Fruit fly (Drosophila melanogaster) whole organism, prepupa: ENCODE results near the gene CG12576.

Source experiments
- Blimp-1 ChIP-seq: fragments of 200-800 bp; sonication (Bioruptor generic); optimal IDR thresholded peaks from 3 replicates; lab custom pipeline; 2017; ENCODE audit warnings: missing biosample characterization, missing genetic modification characterization, mild to moderate bottlenecking, moderate library complexity, missing genetic modification reagents
- CG10669 ChIP-seq: fragments of 200-800 bp; sonication (Bioruptor generic); optimal IDR thresholded peaks from 3 replicates; lab custom pipeline; 2018; ENCODE audit warnings: missing biosample characterization, mild to moderate bottlenecking, missing genetic modification characterization, moderate library complexity
- CG11902 ChIP-seq: fragments of 200-800 bp; sonication (Bioruptor generic); optimal IDR thresholded peaks from 3 replicates; lab custom pipeline; 2016; ENCODE audit warnings: missing biosample characterization, missing genetic modification characterization
- CG15336 ChIP-seq: fragments of 200-800 bp; sonication (Bioruptor generic); IDR thresholded peaks from 2 replicates; pipeline ENCODE4 v1.3.6; 2022; ENCODE audit warnings: missing biosample characterization, missing genetic modification characterization
- CG31627 ChIP-seq: fragments of 200-800 bp; sonication (Bioruptor generic); optimal IDR thresholded peaks from 3 replicates; lab custom pipeline; 2016; ENCODE audit warnings: missing biosample characterization, missing genetic modification characterization
- CG34406 ChIP-seq: fragments of 200-800 bp; sonication (Bioruptor generic); optimal IDR thresholded peaks from 3 replicates; lab custom pipeline; 2016; ENCODE audit warnings: missing biosample characterization, missing genetic modification characterization
- CG3919 ChIP-seq: fragments of 200-800 bp; sonication (Bioruptor generic); optimal IDR thresholded peaks from 3 replicates; lab custom pipeline; 2016; ENCODE audit warnings: missing biosample characterization, missing genetic modification characterization
- CG4318 ChIP-seq: fragments of 200-800 bp; sonication (Bioruptor generic); optimal IDR thresholded peaks from 3 replicates; lab custom pipeline; 2017; ENCODE audit warnings: missing biosample characterization, mild to moderate bottlenecking, missing genetic modification characterization
- CG6163 ChIP-seq: fragments of 200-800 bp; sonication (Bioruptor generic); IDR thresholded peaks from 3 replicates; pipeline ENCODE4 v1.3.6; 2022; ENCODE audit warnings: missing biosample characterization, missing genetic modification characterization
- CG6792 ChIP-seq: fragments of 200-800 bp; sonication (Bioruptor generic); optimal IDR thresholded peaks from 3 replicates; lab custom pipeline; 2016; ENCODE audit warnings: missing biosample characterization, missing genetic modification characterization
- CG6808 ChIP-seq: fragments of 200-800 bp; sonication (Bioruptor generic); optimal IDR thresholded peaks from 3 replicates; lab custom pipeline; 2017; ENCODE audit warnings: missing biosample characterization, missing genetic modification characterization, mild to moderate bottlenecking, moderate library complexity, missing genetic modification reagents
- CG7368 ChIP-seq: fragments of 200-800 bp; sonication (Bioruptor generic); optimal IDR thresholded peaks from 3 replicates; lab custom pipeline; 2016; ENCODE audit warnings: missing biosample characterization, missing genetic modification characterization
- CG8119 ChIP-seq: fragments of 200-800 bp; sonication (Bioruptor generic); IDR thresholded peaks from 3 replicates; pipeline ENCODE4 v1.3.6; 2022; ENCODE audit warnings: missing biosample characterization, missing genetic modification characterization
- CG8319 ChIP-seq: fragments of 200-800 bp; sonication (Bioruptor generic); optimal IDR thresholded peaks from 3 replicates; lab custom pipeline; 2016; ENCODE audit warnings: missing biosample characterization, missing genetic modification characterization
- CG8632 ChIP-seq: fragments of 200-800 bp; sonication (Bioruptor generic); optimal IDR thresholded peaks from 3 replicates; lab custom pipeline; 2016; ENCODE audit warnings: missing biosample characterization, missing genetic modification characterization
- CG9139 ChIP-seq: fragments of 200-800 bp; sonication (Bioruptor generic); optimal IDR thresholded peaks from 3 replicates; lab custom pipeline; 2017; ENCODE audit warnings: missing biosample characterization, mild to moderate bottlenecking, missing genetic modification characterization
- Eip75B ChIP-seq: fragments of 200-800 bp; sonication (Bioruptor generic); optimal IDR thresholded peaks from 3 replicates; lab custom pipeline; 2016; ENCODE audit warnings: missing biosample characterization, missing genetic modification characterization
- Eip78C ChIP-seq: fragments of 200-800 bp; sonication (Bioruptor generic); peaks from one replicate; lab custom pipeline; 2016; ENCODE audit warnings: missing biosample characterization, missing genetic modification characterization
- Ets21C ChIP-seq: fragments of 200-800 bp; sonication (Bioruptor generic); optimal IDR thresholded peaks from 3 replicates; lab custom pipeline; 2016; ENCODE audit warnings: missing biosample characterization, missing genetic modification characterization
- Gug ChIP-seq: fragments of 200-800 bp; sonication (Bioruptor generic); IDR thresholded peaks from 2 replicates; pipeline ENCODE4 v1.3.6; 2022; ENCODE audit warnings: missing biosample characterization, missing genetic modification characterization
- Hr38 ChIP-seq: sonication (Bioruptor generic); optimal IDR thresholded peaks from 2 replicates; lab custom pipeline; 2016; ENCODE audit warnings: missing biosample characterization, missing genetic modification characterization
- Hr39 ChIP-seq: fragments of 200-800 bp; sonication (Bioruptor generic); optimal IDR thresholded peaks from 2 replicates; lab custom pipeline; 2016; ENCODE audit warnings: missing biosample characterization, missing genetic modification characterization
- Hr4 ChIP-seq: fragments of 200-800 bp; sonication (Bioruptor generic); optimal IDR thresholded peaks from 3 replicates; lab custom pipeline; 2016; ENCODE audit warnings: missing biosample characterization, missing genetic modification characterization
- Lpt ChIP-seq: fragments of 200-800 bp; sonication (Bioruptor generic); optimal IDR thresholded peaks from 3 replicates; lab custom pipeline; 2016; ENCODE audit warnings: missing biosample characterization, missing genetic modification characterization
- acj6 ChIP-seq: fragments of 200-800 bp; sonication (Bioruptor generic); optimal IDR thresholded peaks from 3 replicates; lab custom pipeline; 2016; ENCODE audit warnings: missing biosample characterization, missing genetic modification characterization
- dac ChIP-seq: fragments of 200-800 bp; sonication (Bioruptor generic); optimal IDR thresholded peaks from 2 replicates; lab custom pipeline; 2017; ENCODE audit warnings: missing biosample characterization, mild to moderate bottlenecking, missing genetic modification characterization
- dsx ChIP-seq: fragments of 200-800 bp; optimal IDR thresholded peaks from 3 replicates; lab custom pipeline; 2019; ENCODE audit warnings: missing biosample characterization, mild to moderate bottlenecking, missing genetic modification characterization, moderate library complexity; ENCODE audit not compliant: poor library complexity, severe bottlenecking
- eg ChIP-seq: fragments of 200-800 bp; sonication (Bioruptor generic); IDR thresholded peaks from 3 replicates; pipeline ENCODE4 v1.3.6; 2022; ENCODE audit warnings: missing biosample characterization, missing genetic modification characterization
- pdm3 ChIP-seq: fragments of 200-800 bp; sonication (Bioruptor generic); optimal IDR thresholded peaks from 3 replicates; lab custom pipeline; 2016; ENCODE audit warnings: missing biosample characterization, missing genetic modification characterization
- spab ChIP-seq: fragments of 200-800 bp; sonication (Bioruptor generic); optimal IDR thresholded peaks from 2 replicates; lab custom pipeline; 2017; ENCODE audit warnings: missing biosample characterization, mild to moderate bottlenecking, missing genetic modification characterization, missing genetic modification reagents
- svp ChIP-seq: fragments of 200-800 bp; sonication (Bioruptor generic); peaks from one replicate; lab custom pipeline; 2016; ENCODE audit warnings: missing biosample characterization, missing genetic modification characterization
- vri ChIP-seq: fragments of 200-800 bp; sonication (Bioruptor generic); optimal IDR thresholded peaks from 3 replicates; lab custom pipeline; 2016; ENCODE audit warnings: missing biosample characterization, mild to moderate bottlenecking, missing genetic modification characterization

The CG12576 gene

DNA sequence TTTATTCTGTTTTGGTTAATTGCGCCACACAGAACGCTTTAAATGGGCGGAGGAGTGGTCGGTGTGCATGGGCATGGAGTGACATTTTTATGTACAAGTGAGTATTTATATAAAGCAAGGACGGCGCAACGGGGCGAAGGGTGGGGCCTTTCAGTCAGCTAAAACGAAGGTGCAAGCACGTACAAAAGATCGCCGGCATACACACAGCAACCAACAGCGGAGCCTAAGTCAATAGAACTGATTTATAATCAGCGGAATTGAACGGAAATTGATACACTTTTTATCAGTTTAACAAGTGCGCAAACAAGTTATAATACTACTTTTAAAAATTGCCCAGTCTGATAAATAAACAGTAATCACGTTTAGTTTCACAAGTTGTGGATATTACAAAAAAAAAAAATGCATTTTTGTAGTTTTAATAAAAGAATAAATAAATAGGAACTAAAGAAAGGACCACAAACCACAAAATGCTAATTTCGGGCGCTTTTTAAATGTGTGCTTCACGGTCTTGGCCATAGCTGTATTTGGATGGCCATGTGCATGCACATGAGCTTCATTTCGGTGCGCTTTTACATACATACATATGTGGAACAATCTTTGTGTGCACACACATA is 2.8 kb downstream of the CG12576 start (continued):
- TF ChIP-seq CG4318 (GFP tag; lab: Kevin White, UChicago) (peak; percentile 11), CG11902 (peak; percentile 41), eg (GFP tag; lab: Robert Waterston, UW) (peak; percentile 50; the same call in 1 of the 3 replicates), spab (GFP tag; lab: Kevin White, UChicago) (peak; percentile 28), Lpt (peak; percentile 35), CG8119 (peak; percentile 77), dac (GFP tag; lab: Kevin White, UChicago) (peak; percentile 1), CG3919 (peak; percentile 68), CG6792 (GFP tag; lab: Kevin White, UChicago) (peak; percentile 61), svp (peak; percentile 87), vri (GFP tag; lab: Kevin White, UChicago) (no peak), Eip78C (GFP tag; lab: Kevin White, UChicago) (peak; percentile 88), Ets21C (GFP tag; lab: Kevin White, UChicago) (peak; percentile 34)

DNA sequence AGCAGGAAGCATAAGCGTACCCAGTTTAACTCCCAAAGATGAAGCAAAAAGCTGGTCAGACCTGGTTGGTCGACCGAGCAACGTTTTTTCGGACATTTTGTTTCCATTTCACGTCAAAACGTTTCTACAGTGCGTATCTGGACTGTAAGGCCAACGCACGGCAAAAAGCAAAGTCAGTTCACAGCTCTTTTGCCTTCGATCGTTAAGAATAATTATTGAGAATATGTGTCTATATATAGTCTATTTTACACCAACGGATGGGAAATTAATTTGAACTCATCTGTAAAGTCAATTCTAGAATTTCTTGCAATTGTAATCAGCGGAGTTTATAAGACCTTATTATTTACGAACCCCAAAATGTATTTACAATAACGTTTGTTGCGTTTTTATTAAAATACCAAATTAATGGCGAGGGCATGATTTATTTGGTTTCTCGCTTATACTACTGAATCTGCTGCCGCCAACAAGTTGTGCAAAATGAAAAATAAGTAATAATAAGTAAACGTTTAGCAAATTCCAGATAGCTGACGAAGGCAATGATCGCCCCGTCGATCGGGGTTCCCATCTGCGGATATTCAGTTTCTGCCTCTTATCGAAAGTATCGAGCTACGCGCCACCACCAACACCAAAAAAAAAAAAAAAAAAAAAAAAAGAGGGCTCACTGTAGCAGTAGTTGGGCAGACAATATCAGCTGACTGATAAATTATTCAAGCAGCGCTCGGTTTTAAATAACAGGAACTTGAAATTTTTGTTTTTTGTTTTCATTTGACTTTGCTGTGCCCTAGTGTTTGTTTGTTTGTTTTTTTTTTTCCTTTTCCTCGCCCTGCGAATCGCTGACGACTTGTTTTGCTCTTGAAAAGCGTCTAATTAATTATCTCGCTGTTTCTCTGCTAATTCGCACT is 4.2 kb downstream of the CG12576 start:
- TF ChIP-seq CG6163 (GFP tag; lab: Robert Waterston, UW) (peak; percentile 52; the same call in 2 of the 3 replicates), CG8319 (no peak), Eip78C (GFP tag; lab: Kevin White, UChicago) (peak; percentile 69), Gug (GFP tag; lab: Robert Waterston, UW) (no peak), Hr4 (GFP tag; lab: Kevin White, UChicago) (peak; percentile 7)

DNA sequence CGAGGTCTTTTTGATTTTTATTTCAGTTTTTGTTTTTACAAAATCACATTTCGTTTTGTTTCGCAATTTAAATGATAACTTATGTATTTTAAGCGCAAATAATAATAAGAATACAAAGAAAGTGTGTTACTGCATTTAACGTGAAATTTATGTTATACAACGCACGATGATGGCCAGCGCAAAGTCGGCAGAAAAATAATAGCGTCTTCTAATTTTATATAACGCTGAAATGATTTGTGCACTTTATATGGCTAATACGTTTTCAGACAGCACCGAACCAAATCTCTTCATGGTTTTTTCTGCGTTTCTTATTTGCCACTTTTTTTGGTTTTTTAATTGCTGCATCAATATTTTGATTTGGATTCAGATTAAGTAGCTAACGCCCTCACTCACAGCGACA is 7.3 kb downstream of the CG12576 start:
- TF ChIP-seq CG8632 (GFP tag; lab: Kevin White, UChicago) (no peak), CG6163 (GFP tag; lab: Robert Waterston, UW) (no peak), eg (GFP tag; lab: Robert Waterston, UW) (no peak), Hr38 (GFP tag; lab: Kevin White, UChicago) (no peak), CG7368 (no peak), CG8319 (no peak), CG9139 (GFP tag; lab: Kevin White, UChicago) (no peak), Hr39 (GFP tag; lab: Kevin White, UChicago) (no peak), CG34406 (no peak), Eip75B (GFP tag; lab: Kevin White, UChicago) (no peak), svp (no peak), Hr4 (GFP tag; lab: Kevin White, UChicago) (no peak), CG15336 (GFP tag; lab: Robert Waterston, UW) (no peak), CG6808 (GFP tag; lab: Kevin White, UChicago) (no peak)

DNA sequence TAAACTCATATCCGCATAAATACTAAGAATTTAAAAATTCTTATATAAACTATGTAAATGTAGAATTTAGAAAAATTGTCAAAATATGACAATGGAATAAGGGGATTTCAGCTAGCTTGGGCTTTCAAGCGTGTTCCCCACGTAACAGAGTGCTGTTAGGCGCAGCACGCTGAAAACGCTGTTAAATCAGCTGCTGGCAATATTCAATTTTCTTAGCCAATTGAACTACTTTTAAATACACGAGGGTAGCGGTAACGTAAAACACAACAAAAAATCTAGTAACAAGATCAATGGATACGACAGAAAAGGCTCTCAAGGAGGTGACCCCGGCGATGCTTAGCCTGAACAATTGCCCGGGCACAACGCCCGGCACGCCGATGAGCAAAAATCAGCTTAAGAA is 8.6 kb downstream of the CG12576 start, which contains the start of gene CG14618:
TSS of gene CG14618 (plus strand) at position 179 of the 400 bp plus-strand sequence.
- TF ChIP-seq CG6792 (GFP tag; lab: Kevin White, UChicago) (no peak), Eip75B (GFP tag; lab: Kevin White, UChicago) (no peak), acj6 (no peak), CG10669 (no peak), CG9139 (GFP tag; lab: Kevin White, UChicago) (no peak), dsx (no peak)

DNA sequence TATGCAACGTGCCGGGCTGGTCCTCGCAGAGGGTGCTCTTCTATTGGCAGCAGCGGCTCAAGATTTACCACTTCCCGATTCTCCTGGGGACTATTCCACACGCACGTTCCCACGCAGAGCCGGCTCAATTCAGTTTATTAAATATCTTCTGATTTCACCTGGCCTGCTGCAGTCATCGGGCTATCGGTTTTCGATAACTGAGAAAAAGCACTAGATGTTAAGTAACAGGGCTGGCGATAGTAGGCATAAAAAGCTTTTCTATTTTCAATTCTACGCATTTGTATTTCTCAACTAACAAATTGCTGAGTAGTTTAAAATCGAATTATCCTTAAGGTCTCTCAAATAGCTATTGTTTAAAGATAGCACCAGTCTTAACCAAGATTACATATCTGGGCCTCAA is 10.3 kb downstream of the CG12576 start, which contains the start of gene CG14613:
TSS of gene CG14613 (minus strand) at position 203 of the 400 bp plus-strand sequence.
- TF ChIP-seq pdm3 (GFP tag; lab: Kevin White, UChicago) (no peak), CG31627 (GFP tag; lab: Kevin White, UChicago) (no peak), Blimp-1 (GFP tag; lab: Kevin White, UChicago) (no peak), Ets21C (GFP tag; lab: Kevin White, UChicago) (no peak), CG6808 (GFP tag; lab: Kevin White, UChicago) (no peak), Gug (GFP tag; lab: Robert Waterston, UW) (no peak), acj6 (no peak)
